Fruit fly (Drosophila melanogaster) whole organism, embryonic: ENCODE measurements around the gene CG17108.

Experiments used
- C15 ChIP-seq: fragments of 200-800 bp; sonication (Bioruptor generic); IDR thresholded peaks from 3 replicates; pipeline ENCODE4 v1.3.6; 2022; ENCODE audit warnings: missing biosample characterization, missing genetic modification characterization
- CG11723 ChIP-seq: fragments of 200-800 bp; sonication (Bioruptor generic); optimal IDR thresholded peaks from 2 replicates; lab custom pipeline; 2017; ENCODE audit warnings: missing biosample characterization, mild to moderate bottlenecking, missing genetic modification characterization
- CG18599 ChIP-seq: fragments of 200-800 bp; sonication (Bioruptor generic); optimal IDR thresholded peaks from 3 replicates; lab custom pipeline; 2017; ENCODE audit warnings: missing biosample characterization, missing genetic modification characterization, mild to moderate bottlenecking, moderate library complexity, missing genetic modification reagents
- CG7928 ChIP-seq: fragments of 200-800 bp; sonication (Bioruptor generic); optimal IDR thresholded peaks from 2 replicates; lab custom pipeline; 2017; ENCODE audit warnings: missing biosample characterization, mild to moderate bottlenecking, missing genetic modification characterization
- Hand ChIP-seq: fragments of 200-800 bp; sonication (Bioruptor generic); optimal IDR thresholded peaks from 2 replicates; lab custom pipeline; 2017; ENCODE audit warnings: mild to moderate bottlenecking, missing biosample characterization, missing genetic modification reagents, missing genetic modification characterization
- bbx ChIP-seq: fragments of 200-800 bp; sonication (Bioruptor generic); IDR thresholded peaks from 2 replicates; pipeline ENCODE4 v1.3.6; 2022; ENCODE audit warnings: missing biosample characterization, missing genetic modification characterization; ENCODE audit not compliant: partially characterized antibody
- dmrt99B ChIP-seq: fragments of 200-800 bp; sonication (Bioruptor generic); optimal IDR thresholded peaks from 2 replicates; lab custom pipeline; 2018; ENCODE audit warnings: missing biosample characterization, mild to moderate bottlenecking, missing genetic modification characterization, moderate library complexity
- luna ChIP-seq: fragments of 200-800 bp; sonication (Bioruptor generic); optimal IDR thresholded peaks from 2 replicates; lab custom pipeline; 2016; ENCODE audit warnings: missing biosample characterization, missing genetic modification characterization
- trem ChIP-seq: fragments of 200-800 bp; optimal IDR thresholded peaks from 3 replicates; lab custom pipeline; 2019; ENCODE audit warnings: missing biosample characterization, mild to moderate bottlenecking, missing genetic modification characterization, moderate library complexity

Gene CG17108

DNA sequence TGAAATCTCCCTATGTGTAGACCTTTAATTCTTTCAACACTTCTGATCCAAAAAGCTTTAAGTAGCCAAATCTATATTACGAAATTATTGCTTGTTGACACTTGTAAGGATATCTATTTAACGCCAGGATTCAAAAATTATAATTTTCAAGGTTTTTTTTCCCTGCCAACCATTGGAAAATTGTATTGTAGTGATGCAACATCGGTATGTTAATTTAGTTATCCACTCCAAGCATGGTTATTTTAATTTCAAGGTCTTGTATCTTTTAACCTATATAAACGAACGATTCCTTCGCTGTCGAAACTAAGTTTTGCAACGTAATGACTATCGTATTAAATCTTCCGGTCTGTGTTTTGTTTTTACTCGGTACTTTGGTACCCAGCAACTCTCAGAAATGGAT, 47.8 kb downstream of the CG17108 start, which contains the start of gene CG17097:
Gene CG17097, plus strand, starts transcription at position 301 of the 400 bp plus-strand sequence.
- no peak for TF ChIP-seq C15 (GFP tag; lab: Robert Waterston, UW)
- no peak for TF ChIP-seq dmrt99B
- no peak for TF ChIP-seq Hand (GFP tag; lab: Kevin White, UChicago)
- TF ChIP-seq CG7928 (GFP tag; lab: Kevin White, UChicago) = no peak
- no peak for TF ChIP-seq trem
- TF ChIP-seq CG18599 = no peak
- TF ChIP-seq CG11723 (GFP tag; lab: Kevin White, UChicago) = no peak

DNA sequence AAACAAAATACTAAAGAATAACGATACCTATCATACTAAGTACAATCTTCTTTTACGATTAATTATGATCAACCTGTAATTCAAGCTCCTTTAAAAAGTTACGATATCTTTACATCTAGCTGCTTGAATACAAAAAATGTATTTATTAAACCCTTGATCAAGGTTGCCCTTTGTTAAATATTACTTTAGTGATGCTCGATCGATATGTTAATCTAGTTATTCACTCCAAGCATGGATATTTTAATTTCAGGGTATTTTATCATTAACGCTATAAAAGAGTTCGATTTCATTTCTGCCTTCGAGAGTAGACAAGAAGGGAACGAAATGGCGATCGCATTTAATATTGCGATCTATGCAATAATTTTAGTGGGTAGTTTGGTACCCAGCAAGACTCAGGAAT, 50.2 kb downstream of the CG17108 start, which contains the start of gene CG18284:
Gene CG18284, plus strand, starts transcription at position 301 of the 400 bp plus-strand sequence.
- TF ChIP-seq luna = no peak
- no peak for TF ChIP-seq bbx (GFP tag; lab: Robert Waterston, UW)
